Fruit fly (Drosophila melanogaster): ENCODE measurements around the gene RhoL.
A peak's percentile ranks its signal among the peaks of the same experiment; 100 is the strongest.

The RhoL gene

DNA sequence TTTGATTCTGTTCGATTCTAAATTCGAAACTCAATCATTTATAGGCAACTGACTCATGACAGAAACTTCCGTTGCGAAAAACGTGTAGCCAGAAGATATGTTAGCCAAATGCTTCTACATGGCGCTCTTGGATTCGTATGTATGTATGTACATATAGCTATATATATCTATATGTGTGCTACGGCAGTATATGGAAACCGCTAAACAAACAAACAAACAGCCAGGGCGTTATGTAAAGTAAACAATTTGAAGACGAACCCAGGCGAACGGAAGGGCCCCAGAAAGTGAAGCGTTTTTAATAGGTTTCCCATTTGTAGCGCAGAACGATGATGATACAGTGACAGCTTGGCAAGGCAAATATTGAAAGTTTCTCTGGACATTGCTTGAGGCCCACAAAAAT is 27.5 kb upstream of the RhoL start (continued):
- TF ChIP-seq CG31224 (GFP tag; IDR thresholded peaks at IDR 0.05) (no peak), Xrp1 (GFP tag; IDR thresholded peaks at IDR 0.05) (no peak), Pdp1 (GFP tag; optimal IDR thresholded peaks at IDR 0.05) (peak in 1 of 2 experiments; percentile 60), CG9817 (tag; optimal IDR thresholded peaks at IDR 0.05) (no peak), CG12659 (GFP tag; optimal IDR thresholded peaks at IDR 0.05) (no peak), ara (GFP tag; IDR thresholded peaks at IDR 0.05) (no peak), CG2199 (GFP tag; IDR thresholded peaks at IDR 0.05) (no peak), CG15479 (GFP tag; optimal IDR thresholded peaks at IDR 0.05) (no peak), run (tag; optimal IDR thresholded peaks at IDR 0.05) (peak; percentile 34), CG2202 (tag; optimal IDR thresholded peaks at IDR 0.05) (no peak), bsh (GFP tag; optimal IDR thresholded peaks at IDR 0.05) (no peak), sna (GFP tag; IDR thresholded peaks at IDR 0.05; ENCODE audit: partially characterized antibody) (no peak), Lhr (GFP tag; optimal IDR thresholded peaks at IDR 0.05) (no peak), CG6272 (GFP tag; IDR thresholded peaks at IDR 0.05) (no peak), PHDP (tag; optimal IDR thresholded peaks at IDR 0.05) (peak; percentile 1), CG15696 (tag; optimal IDR thresholded peaks at IDR 0.05) (no peak), H2.0 (GFP tag; IDR thresholded peaks at IDR 0.05) (no peak), CG8944 (GFP tag; optimal IDR thresholded peaks at IDR 0.05) (no peak), fd96Cb (tag; optimal IDR thresholded peaks at IDR 0.05) (no peak), CG30431 (GFP tag; optimal IDR thresholded peaks at IDR 0.05) (no peak), CG7372 (GFP tag; IDR thresholded peaks at IDR 0.05) (no peak), NfI (GFP tag; optimal IDR thresholded peaks at IDR 0.05) (peak; percentile 10), CG12155 (GFP tag; optimal IDR thresholded peaks at IDR 0.05) (no peak), CG8281 (tag; optimal IDR thresholded peaks at IDR 0.05) (no peak), Hr3 (GFP tag; optimal IDR thresholded peaks at IDR 0.05) (no peak), C15 (GFP tag; IDR thresholded peaks at IDR 0.05) (no peak), dysf (GFP tag; IDR thresholded peaks at IDR 0.05) (no peak), ssp (GFP tag; IDR thresholded peaks at IDR 0.05) (no peak), Opbp (GFP tag; IDR thresholded peaks at IDR 0.05; ENCODE audit: partially characterized antibody) (no peak), CG17829 (tag; optimal IDR thresholded peaks at IDR 0.05) (no peak), sug (tag; optimal IDR thresholded peaks at IDR 0.05) (peak; percentile 5), CG16813 (GFP tag; IDR thresholded peaks at IDR 0.05; ENCODE audit: partially characterized antibody) (no peak), lov (optimal IDR thresholded peaks at IDR 0.05) (no peak), lov (GFP tag; IDR thresholded peaks at IDR 0.05) (no peak), E2f2 (GFP tag; IDR thresholded peaks at IDR 0.05) (no peak), CG18011 (GFP tag; optimal IDR thresholded peaks at IDR 0.05) (no peak), CG18599 (GFP tag; optimal IDR thresholded peaks at IDR 0.05) (no peak), bowl (GFP tag; IDR thresholded peaks at IDR 0.05) (no peak), nerfin-1 (tag; optimal IDR thresholded peaks at IDR 0.05) (no peak), tin (GFP tag; optimal IDR thresholded peaks at IDR 0.05) (no peak), CG7745 (tag; optimal IDR thresholded peaks at IDR 0.05) (no peak), jumu (GFP tag; optimal IDR thresholded peaks at IDR 0.05) (no peak), fd64A (GFP tag; optimal IDR thresholded peaks at IDR 0.05) (peak; percentile 36), Fer1 (GFP tag; optimal IDR thresholded peaks at IDR 0.05) (no peak), croc (GFP tag; conservative IDR thresholded peaks at IDR 0.05) (no peak), sens (GFP tag) (peak; percentile 37), Hr39 (optimal IDR thresholded peaks at IDR 0.05) (no peak), Hand (GFP tag; optimal IDR thresholded peaks at IDR 0.05) (no peak), CG7357 (GFP tag; IDR thresholded peaks at IDR 0.05) (no peak), CG14860 (GFP tag; IDR thresholded peaks at IDR 0.05; ENCODE audit: partially characterized antibody) (no peak), vvl (GFP tag; IDR thresholded peaks at IDR 0.05) (no peak), tx (GFP tag; optimal IDR thresholded peaks at IDR 0.05) (no peak)
